Worm (Caenorhabditis elegans) whole organism, early embryonic: ENCODE data around the gene popl-1.
A peak's percentile ranks its signal among the peaks of the same experiment; 100 is the strongest.

Source experiments
- B0310.2 ChIP-seq: sonication (generic microtip); optimal IDR thresholded peaks from 2 replicates; lab custom pipeline; 2016; ENCODE audit warnings: mild to moderate bottlenecking, missing genetic modification characterization, missing compliant biosample characterization
- F13C5.2 ChIP-seq: sonication (generic microtip); optimal IDR thresholded peaks from 2 replicates; lab custom pipeline; 2017; ENCODE audit warnings: mild to moderate bottlenecking, missing genetic modification characterization, inconsistent platforms, missing compliant biosample characterization
- aly-1 ChIP-seq: sonication (generic microtip); optimal IDR thresholded peaks from 2 replicates; lab custom pipeline; 2016; ENCODE audit warnings: missing genetic modification characterization, missing compliant biosample characterization
- ama-1 ChIP-seq: fragments of 150-350 bp; optimal IDR thresholded peaks from 2 replicates; lab custom pipeline; 2014
- ceh-13 ChIP-seq: fragments of 200-800 bp; sonication (Bioruptor generic); optimal IDR thresholded peaks from 2 replicates; lab custom pipeline; 2018; ENCODE audit warnings: mild to moderate bottlenecking, missing genetic modification characterization, missing compliant biosample characterization
- ceh-36 ChIP-seq: sonication (generic microtip); optimal IDR thresholded peaks from 2 replicates; lab custom pipeline; 2016; ENCODE audit warnings: missing genetic modification characterization, inconsistent platforms, missing compliant biosample characterization
- ets-7 ChIP-seq: sonication (generic microtip); optimal IDR thresholded peaks from 2 replicates; lab custom pipeline; 2016; ENCODE audit warnings: missing genotype, missing genetic modification characterization, missing compliant biosample characterization
- flt-1 ChIP-seq: fragments of 200-800 bp; sonication (Bioruptor generic); IDR thresholded peaks from 2 replicates; pipeline ENCODE4 v1.3.6; 2022; ENCODE audit warnings: missing genetic modification characterization, missing compliant biosample characterization
- hmbx-1 ChIP-seq: sonication (generic microtip); optimal IDR thresholded peaks from 2 replicates; lab custom pipeline; 2016; ENCODE audit warnings: mild to moderate bottlenecking, missing genetic modification characterization, missing compliant biosample characterization
- hmg-4 ChIP-seq: fragments of 200-800 bp; sonication (Bioruptor generic); optimal IDR thresholded peaks from 2 replicates; lab custom pipeline; 2018; ENCODE audit warnings: mild to moderate bottlenecking, missing genetic modification characterization, missing compliant biosample characterization
- hnd-1 ChIP-seq: sonication (generic microtip); optimal IDR thresholded peaks from 2 replicates; lab custom pipeline; 2016; ENCODE audit warnings: missing genetic modification characterization, missing compliant biosample characterization
- pes-1 ChIP-seq: fragments of 200-800 bp; sonication (Bioruptor generic); IDR thresholded peaks from 2 replicates; pipeline ENCODE4 v1.3.6; 2022; ENCODE audit warnings: missing genetic modification reagents, missing genetic modification characterization, missing compliant biosample characterization
- scrt-1 ChIP-seq: fragments of 200-800 bp; sonication (Bioruptor generic); IDR thresholded peaks from 2 replicates; pipeline ENCODE4 v1.3.6; 2022; ENCODE audit warnings: missing genetic modification characterization, missing compliant biosample characterization
- sea-1 ChIP-seq: fragments of 200-800 bp; sonication (Bioruptor generic); conservative IDR thresholded peaks from 2 replicates; pipeline ENCODE4 v1.3.6; 2022; ENCODE audit warnings: missing genetic modification characterization, missing compliant biosample characterization
- tbx-11 ChIP-seq: fragments of 200-800 bp; sonication (Bioruptor generic); IDR thresholded peaks from 2 replicates; pipeline ENCODE4 v1.3.6; 2022; ENCODE audit warnings: missing genetic modification characterization, missing compliant biosample characterization
- tbx-37 ChIP-seq: fragments of 200-800 bp; sonication (Bioruptor generic); conservative IDR thresholded peaks from 2 replicates; pipeline ENCODE4 v1.3.6; 2022; ENCODE audit warnings: missing genetic modification reagents, missing genetic modification characterization, missing compliant biosample characterization
- tra-4 ChIP-seq: sonication (generic microtip); optimal IDR thresholded peaks from 2 replicates; lab custom pipeline; 2017; ENCODE audit warnings: missing genetic modification characterization, missing compliant biosample characterization

The popl-1 gene

ce11 chrIII:6390644-6391043, 40.1 kb downstream of the popl-1 start, which contains the start of gene smrc-1:
smrc-1 (plus strand) TSS chrIII:6390944.
- no peak for TF ChIP-seq B0310.2
- no peak for TF ChIP-seq F13C5.2
- TF ChIP-seq ets-7, result no peak
- TF ChIP-seq tbx-37 (GFP tag; lab: Robert Waterston, UW), result no peak
- no peak for TF ChIP-seq ceh-13 (GFP tag; lab: Kevin White, UChicago)
- no peak for TF ChIP-seq flt-1
- no peak for TF ChIP-seq hmbx-1 (tag; lab: Kevin White, UChicago)
- TF ChIP-seq ama-1 (lab: Kevin White, UChicago), result no peak
- no peak for TF ChIP-seq ceh-36 (tag; lab: Kevin White, UChicago)
- TF ChIP-seq pes-1 (GFP tag; lab: Robert Waterston, UW), result no peak
- no peak for TF ChIP-seq tra-4
- TF ChIP-seq tbx-11, result no peak
- TF ChIP-seq scrt-1 (GFP tag; lab: Robert Waterston, UW), result no peak
- TF ChIP-seq sea-1 (GFP tag; lab: Robert Waterston, UW), result no peak
- TF ChIP-seq aly-1 (tag; lab: Kevin White, UChicago), result no peak
- TF ChIP-seq hnd-1 (tag; lab: Kevin White, UChicago), result no peak
- no peak for TF ChIP-seq hmg-4 (GFP tag; lab: Kevin White, UChicago)

DNA sequence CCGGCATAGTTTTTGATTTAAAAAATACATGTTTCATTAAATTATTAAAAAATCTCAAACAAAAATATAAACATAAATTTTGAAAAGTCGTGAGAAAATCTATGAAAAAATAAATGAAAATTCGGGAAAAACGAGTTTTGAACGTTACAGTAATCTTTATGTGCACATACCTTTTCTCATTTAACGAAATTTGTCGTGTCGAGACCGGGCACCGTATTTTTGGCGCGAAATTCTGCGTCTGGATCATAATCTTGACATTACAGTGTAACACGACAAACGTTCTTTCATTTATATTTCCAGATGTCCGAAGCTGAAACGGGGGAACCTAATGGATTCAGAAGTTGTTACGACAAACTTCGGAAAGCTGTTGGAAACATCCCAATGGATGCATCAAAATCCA, 41.2 kb downstream of the popl-1 start, which contains the start of gene C16A3.2:
TSS of gene C16A3.2 (plus strand) at position 301 of the 400 bp plus-strand sequence.
- TF ChIP-seq pes-1 (GFP tag; lab: Robert Waterston, UW) (no peak), flt-1 (no peak), ceh-13 (GFP tag; lab: Kevin White, UChicago) (no peak), hmbx-1 (tag; lab: Kevin White, UChicago) (no peak), tbx-37 (GFP tag; lab: Robert Waterston, UW) (no peak), aly-1 (tag; lab: Kevin White, UChicago) (no peak), tra-4 (no peak), ceh-36 (tag; lab: Kevin White, UChicago) (no peak)

DNA sequence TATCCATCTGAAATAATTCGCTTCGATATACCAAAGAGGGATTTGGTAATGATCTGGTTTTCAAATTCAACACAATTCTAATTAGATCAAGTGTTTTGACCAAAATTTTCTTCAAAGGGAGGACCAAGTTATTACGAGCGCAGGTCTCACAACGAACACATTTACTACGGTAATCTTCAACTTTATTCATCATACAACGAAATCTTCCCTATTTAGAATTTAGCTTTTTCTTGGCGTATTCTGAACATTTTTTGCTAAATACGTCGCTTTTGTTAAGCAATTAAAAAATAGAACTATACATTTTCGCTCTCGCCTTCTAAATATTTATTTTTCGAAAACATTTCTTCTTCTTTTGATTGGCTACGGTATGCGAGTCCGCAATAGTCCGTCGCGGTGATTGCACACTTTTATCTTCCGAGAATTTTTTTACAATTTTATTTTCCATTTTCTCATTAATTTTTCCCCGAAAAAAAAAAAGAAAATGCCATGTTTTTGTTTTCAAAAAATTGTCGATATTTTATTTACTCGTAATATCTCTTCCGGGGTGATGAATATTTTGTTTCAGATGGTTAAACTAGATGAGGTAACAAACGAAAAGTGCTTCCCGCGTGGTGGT, 47.6 kb downstream of the popl-1 start, which contains the start of gene let-716:
TSS of gene let-716 (plus strand) at position 566 of the 616 bp plus-strand sequence.
- TF ChIP-seq ama-1 (lab: Kevin White, UChicago) (peak; percentile 15), F13C5.2 (no peak)

DNA sequence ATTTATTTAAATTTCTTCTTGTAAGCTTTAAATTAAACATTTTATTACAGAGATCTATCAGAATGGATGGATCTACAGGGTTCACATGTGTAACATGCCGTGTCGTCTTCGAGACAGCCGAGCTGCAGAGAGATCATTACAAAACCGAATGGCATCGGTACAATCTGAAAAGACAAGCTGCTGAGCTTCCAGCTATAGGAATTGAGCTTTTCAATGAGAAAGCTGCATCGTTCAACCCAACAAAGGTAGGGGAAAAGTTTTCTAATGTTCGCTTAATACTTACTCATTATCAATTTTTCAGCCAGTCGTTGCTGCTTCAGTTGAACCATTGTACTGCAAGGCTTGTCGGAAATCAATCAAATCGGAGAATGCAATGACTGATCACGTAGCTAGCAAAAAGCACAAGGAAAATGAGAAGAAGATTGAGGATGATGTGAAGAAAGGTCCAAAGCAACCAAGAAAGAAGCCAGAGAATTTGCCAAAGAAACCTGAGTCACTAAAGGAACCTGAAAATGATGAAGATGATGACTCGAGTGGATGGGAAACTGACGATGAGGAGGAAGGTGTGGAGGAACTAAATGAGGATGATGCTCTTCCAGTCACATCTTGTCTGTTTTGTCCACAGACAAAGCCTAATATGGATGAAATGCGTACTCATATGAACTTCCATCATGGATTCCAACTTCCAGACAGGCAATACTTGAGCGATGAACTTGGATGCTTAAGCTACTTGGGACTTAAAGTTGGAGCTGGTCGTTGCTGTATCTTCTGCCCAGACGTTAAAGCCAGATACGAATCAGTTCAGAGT, 48.9 kb downstream of the popl-1 start, which contains the start of gene znf-622:
TSS of gene znf-622 (plus strand) at position 51 of the 808 bp plus-strand sequence.
- TF ChIP-seq sea-1 (GFP tag; lab: Robert Waterston, UW) (no peak), ama-1 (lab: Kevin White, UChicago) (peak; percentile 91)

ce11 chrIII:6380472-6380871, 50.3 kb downstream of the popl-1 start, which contains the start of gene C16A3.5:
C16A3.5 (plus strand) TSS chrIII:6380772.
- TF ChIP-seq aly-1 (tag; lab: Kevin White, UChicago) (no peak), hnd-1 (tag; lab: Kevin White, UChicago) (no peak), ceh-36 (tag; lab: Kevin White, UChicago) (no peak), flt-1 (no peak), tra-4 (no peak), pes-1 (GFP tag; lab: Robert Waterston, UW) (no peak), tbx-37 (GFP tag; lab: Robert Waterston, UW) (no peak), sea-1 (GFP tag; lab: Robert Waterston, UW) (no peak)

DNA sequence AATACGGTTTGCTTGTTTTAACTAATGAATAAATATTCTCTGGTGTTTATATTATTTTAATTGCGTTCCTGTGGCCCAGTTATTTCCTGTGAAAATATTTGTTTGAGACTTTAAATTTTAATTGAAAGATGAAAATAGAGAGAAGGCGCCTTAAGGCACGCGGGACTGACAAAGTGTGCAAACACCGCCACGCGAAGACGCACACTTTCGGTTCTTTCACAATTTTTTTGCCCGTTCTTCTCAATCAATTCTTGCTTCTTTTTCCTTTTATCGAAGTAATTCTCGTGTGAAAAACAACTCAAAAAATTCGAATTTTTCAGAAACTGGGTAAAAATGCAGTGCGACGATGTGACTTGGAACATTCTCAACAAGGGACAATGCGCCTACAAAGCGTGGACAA, 51.6 kb downstream of the popl-1 start, which contains the start of gene C16A3.6:
TSS of gene C16A3.6 (plus strand) at position 84 of the 400 bp plus-strand sequence.
- TF ChIP-seq ets-7, result no peak
- TF ChIP-seq pes-1 (GFP tag; lab: Robert Waterston, UW), result no peak
- peak; percentile 9 for TF ChIP-seq F13C5.2
- no peak for TF ChIP-seq B0310.2
- no peak for TF ChIP-seq flt-1
- peak; percentile 82 for TF ChIP-seq ama-1 (lab: Kevin White, UChicago)
- no peak for TF ChIP-seq hmbx-1 (tag; lab: Kevin White, UChicago)
- no peak for TF ChIP-seq tbx-11
- no peak for TF ChIP-seq hmg-4 (GFP tag; lab: Kevin White, UChicago)
